Worm (Caenorhabditis elegans): ENCODE results near the gene hpl-1.

hpl-1 gene

ce11 chrX:13245090-13245489 lies at the start of gene hpl-1:
TSS of gene hpl-1 (plus strand) at chrX:13245390.
- TF ChIP-seq ceh-13 (GFP tag; optimal IDR thresholded peaks at IDR 0.05) (no peak), hmbx-1 (tag; optimal IDR thresholded peaks at IDR 0.05) (no peak), ceh-36 (tag; optimal IDR thresholded peaks at IDR 0.05) (no peak)

- TF ChIP-seq sea-1 (GFP tag; conservative IDR thresholded peaks at IDR 0.05) (no peak), tbx-37 (GFP tag; conservative IDR thresholded peaks at IDR 0.05) (no peak), aly-1 (tag; optimal IDR thresholded peaks at IDR 0.05) (no peak), tra-4 (tag; optimal IDR thresholded peaks at IDR 0.05) (no peak), B0310.2 (tag; optimal IDR thresholded peaks at IDR 0.05) (no peak), ceh-36 (tag; optimal IDR thresholded peaks at IDR 0.05) (no peak), hmg-4 (GFP tag; optimal IDR thresholded peaks at IDR 0.05) (no peak), pes-1 (GFP tag; IDR thresholded peaks at IDR 0.05) (no peak), scrt-1 (GFP tag; IDR thresholded peaks at IDR 0.05) (no peak), ets-7 (tag; optimal IDR thresholded peaks at IDR 0.05) (no peak), F13C5.2 (tag; optimal IDR thresholded peaks at IDR 0.05) (no peak), ama-1 (optimal IDR thresholded peaks at IDR 0.05) (no peak), tbx-11 (GFP tag; IDR thresholded peaks at IDR 0.05) (no peak)
Observed at ce11 chrX:13198134-13198533, 47.1 kb upstream of the hpl-1 start.

- no peak for TF ChIP-seq aly-1 (tag; optimal IDR thresholded peaks at IDR 0.05)
- no peak for TF ChIP-seq ets-7 (tag; optimal IDR thresholded peaks at IDR 0.05)
- no peak for TF ChIP-seq ceh-13 (GFP tag; optimal IDR thresholded peaks at IDR 0.05)
- TF ChIP-seq hnd-1 (tag; optimal IDR thresholded peaks at IDR 0.05) = no peak
- no peak for TF ChIP-seq B0310.2 (tag; optimal IDR thresholded peaks at IDR 0.05)
- no peak for TF ChIP-seq hmg-4 (GFP tag; optimal IDR thresholded peaks at IDR 0.05)
- TF ChIP-seq tbx-11 (GFP tag; IDR thresholded peaks at IDR 0.05) = no peak
- no peak for TF ChIP-seq scrt-1 (GFP tag; IDR thresholded peaks at IDR 0.05)
- TF ChIP-seq flt-1 (GFP tag; IDR thresholded peaks at IDR 0.05) = no peak
- TF ChIP-seq pes-1 (GFP tag; IDR thresholded peaks at IDR 0.05) = no peak
Observed at ce11 chrX:13200312-13200711, 44.9 kb upstream of the hpl-1 start.

- TF ChIP-seq B0310.2 (tag; optimal IDR thresholded peaks at IDR 0.05) (no peak), pes-1 (GFP tag; IDR thresholded peaks at IDR 0.05) (no peak), ama-1 (optimal IDR thresholded peaks at IDR 0.05) (no peak), tbx-11 (GFP tag; IDR thresholded peaks at IDR 0.05) (no peak), ceh-13 (GFP tag; optimal IDR thresholded peaks at IDR 0.05) (no peak), tbx-37 (GFP tag; conservative IDR thresholded peaks at IDR 0.05) (no peak), hmbx-1 (tag; optimal IDR thresholded peaks at IDR 0.05) (no peak), ets-7 (tag; optimal IDR thresholded peaks at IDR 0.05) (no peak), flt-1 (GFP tag; IDR thresholded peaks at IDR 0.05) (no peak), ceh-36 (tag; optimal IDR thresholded peaks at IDR 0.05) (no peak), sea-1 (GFP tag; conservative IDR thresholded peaks at IDR 0.05) (no peak), scrt-1 (GFP tag; IDR thresholded peaks at IDR 0.05) (no peak), F13C5.2 (tag; optimal IDR thresholded peaks at IDR 0.05) (no peak), tra-4 (tag; optimal IDR thresholded peaks at IDR 0.05) (no peak)
Observed at ce11 chrX:13201401-13201800, 43.8 kb upstream of the hpl-1 start, which contains the start of gene unc-9. TSS of gene unc-9 (plus strand) at chrX:13201770.

- TF ChIP-seq F13C5.2 (tag; optimal IDR thresholded peaks at IDR 0.05) (no peak), hmg-4 (GFP tag; optimal IDR thresholded peaks at IDR 0.05) (no peak), sea-1 (GFP tag; conservative IDR thresholded peaks at IDR 0.05) (no peak), ama-1 (optimal IDR thresholded peaks at IDR 0.05) (no peak)
Observed at ce11 chrX:13202312-13202711, 42.9 kb upstream of the hpl-1 start.

ce11 chrX:13206011-13206410 lies 39.2 kb upstream of the hpl-1 start:
- TF ChIP-seq ceh-13 (GFP tag; optimal IDR thresholded peaks at IDR 0.05) (no peak), B0310.2 (tag; optimal IDR thresholded peaks at IDR 0.05) (no peak), pes-1 (GFP tag; IDR thresholded peaks at IDR 0.05) (no peak), F13C5.2 (tag; optimal IDR thresholded peaks at IDR 0.05) (no peak), scrt-1 (GFP tag; IDR thresholded peaks at IDR 0.05) (no peak), hmg-4 (GFP tag; optimal IDR thresholded peaks at IDR 0.05) (no peak), tra-4 (tag; optimal IDR thresholded peaks at IDR 0.05) (no peak)

ce11 chrX:13206911-13207310 lies 38.3 kb upstream of the hpl-1 start:
- no peak for TF ChIP-seq hmg-4 (GFP tag; optimal IDR thresholded peaks at IDR 0.05)
- no peak for TF ChIP-seq B0310.2 (tag; optimal IDR thresholded peaks at IDR 0.05)
- no peak for TF ChIP-seq scrt-1 (GFP tag; IDR thresholded peaks at IDR 0.05)
- TF ChIP-seq tra-4 (tag; optimal IDR thresholded peaks at IDR 0.05) = no peak
- TF ChIP-seq ets-7 (tag; optimal IDR thresholded peaks at IDR 0.05) = no peak
- no peak for TF ChIP-seq tbx-37 (GFP tag; conservative IDR thresholded peaks at IDR 0.05)
- TF ChIP-seq ceh-13 (GFP tag; optimal IDR thresholded peaks at IDR 0.05) = no peak
- no peak for TF ChIP-seq sea-1 (GFP tag; conservative IDR thresholded peaks at IDR 0.05)
- no peak for TF ChIP-seq aly-1 (tag; optimal IDR thresholded peaks at IDR 0.05)
- no peak for TF ChIP-seq ama-1 (optimal IDR thresholded peaks at IDR 0.05)
- TF ChIP-seq hnd-1 (tag; optimal IDR thresholded peaks at IDR 0.05) = no peak
- no peak for TF ChIP-seq hmbx-1 (tag; optimal IDR thresholded peaks at IDR 0.05)
- TF ChIP-seq tbx-11 (GFP tag; IDR thresholded peaks at IDR 0.05) = no peak
- no peak for TF ChIP-seq F13C5.2 (tag; optimal IDR thresholded peaks at IDR 0.05)
- no peak for TF ChIP-seq ceh-36 (tag; optimal IDR thresholded peaks at IDR 0.05)
- no peak for TF ChIP-seq flt-1 (GFP tag; IDR thresholded peaks at IDR 0.05)
- TF ChIP-seq pes-1 (GFP tag; IDR thresholded peaks at IDR 0.05) = no peak

ce11 chrX:13209026-13209425 lies 36.2 kb upstream of the hpl-1 start:
- no peak for TF ChIP-seq ets-7 (tag; optimal IDR thresholded peaks at IDR 0.05)

- no peak for TF ChIP-seq F13C5.2 (tag; optimal IDR thresholded peaks at IDR 0.05)
- no peak for TF ChIP-seq scrt-1 (GFP tag; IDR thresholded peaks at IDR 0.05)
- no peak for TF ChIP-seq sea-1 (GFP tag; conservative IDR thresholded peaks at IDR 0.05)
- TF ChIP-seq ets-7 (tag; optimal IDR thresholded peaks at IDR 0.05) = no peak
- no peak for TF ChIP-seq B0310.2 (tag; optimal IDR thresholded peaks at IDR 0.05)
- no peak for TF ChIP-seq hmbx-1 (tag; optimal IDR thresholded peaks at IDR 0.05)
- TF ChIP-seq ceh-36 (tag; optimal IDR thresholded peaks at IDR 0.05) = no peak
- TF ChIP-seq aly-1 (tag; optimal IDR thresholded peaks at IDR 0.05) = no peak
- TF ChIP-seq tra-4 (tag; optimal IDR thresholded peaks at IDR 0.05) = no peak
- TF ChIP-seq tbx-37 (GFP tag; conservative IDR thresholded peaks at IDR 0.05) = no peak
- TF ChIP-seq ama-1 (optimal IDR thresholded peaks at IDR 0.05) = no peak
- no peak for TF ChIP-seq pes-1 (GFP tag; IDR thresholded peaks at IDR 0.05)
- TF ChIP-seq hmg-4 (GFP tag; optimal IDR thresholded peaks at IDR 0.05) = no peak
- TF ChIP-seq tbx-11 (GFP tag; IDR thresholded peaks at IDR 0.05) = no peak
- no peak for TF ChIP-seq ceh-13 (GFP tag; optimal IDR thresholded peaks at IDR 0.05)
Observed at ce11 chrX:13210478-13210877, 34.7 kb upstream of the hpl-1 start.
